Worm (Caenorhabditis elegans) whole organism, L2 larva: Measurements from ENCODE around the gene nhr-53.
"Not testable (repeated sequence)": the region's sequence is repeated elsewhere in the genome, so short reads cannot be mapped to it uniquely, and the experiment has no call there.

Experiments
- aly-2 ChIP-seq: fragments of 150-350 bp; optimal IDR thresholded peaks from 2 replicates; lab custom pipeline; 2014; ENCODE audit warnings: missing biosample characterization, missing genetic modification characterization
- ceh-16 ChIP-seq: fragments of 150-350 bp; optimal IDR thresholded peaks from 2 replicates; lab custom pipeline; 2014; ENCODE audit warnings: missing biosample characterization, missing genetic modification characterization
- dmd-4 ChIP-seq: sonication (generic microtip); optimal IDR thresholded peaks from 2 replicates; lab custom pipeline; 2017; ENCODE audit warnings: missing biosample characterization, missing genetic modification characterization
- egl-27 ChIP-seq: sonication (generic microtip); optimal IDR thresholded peaks from 3 replicates; lab custom pipeline; 2017; ENCODE audit warnings: missing biosample characterization, missing genetic modification reagents, missing genetic modification characterization
- fos-1 ChIP-seq: fragments of 150-350 bp; optimal IDR thresholded peaks from 2 replicates; lab custom pipeline; 2014; ENCODE audit warnings: missing biosample characterization, missing genetic modification characterization
- lin-39 ChIP-seq: fragments of 150-350 bp; optimal IDR thresholded peaks from 2 replicates; lab custom pipeline; 2014; ENCODE audit warnings: missing biosample characterization, missing genetic modification reagents, missing genetic modification characterization
- mdl-1 ChIP-seq, 2 experiments: fragments of 150-350 bp in 1 of 2; sonication (generic microtip) in 1 of 2; optimal IDR thresholded peaks; 2 replicates each; lab custom pipeline; 2017; ENCODE audit warnings: missing biosample characterization in 2 of 2, missing genetic modification characterization in 2 of 2
- nhr-237 ChIP-seq: fragments of 150-350 bp; optimal IDR thresholded peaks from 2 replicates; lab custom pipeline; 2014; ENCODE audit warnings: missing biosample characterization, missing genetic modification characterization
- sem-4 ChIP-seq: fragments of 150-350 bp; optimal IDR thresholded peaks from 2 replicates; lab custom pipeline; 2014; ENCODE audit warnings: missing biosample characterization, missing genetic modification reagents, missing genetic modification characterization
- skn-1 ChIP-seq: sonication (generic microtip); optimal IDR thresholded peaks from 2 replicates; lab custom pipeline; 2017; ENCODE audit warnings: missing biosample characterization, missing genetic modification characterization
- snpc-4 ChIP-seq: fragments of 150-350 bp; optimal IDR thresholded peaks from 2 replicates; lab custom pipeline; 2014; ENCODE audit warnings: missing biosample characterization, missing genetic modification characterization
- unc-62 ChIP-seq: fragments of 150-350 bp; optimal IDR thresholded peaks from 2 replicates; lab custom pipeline; 2014; ENCODE audit warnings: missing biosample characterization, missing genetic modification reagents, missing genetic modification characterization
- ztf-1 ChIP-seq: fragments of 200-800 bp; sonication (Bioruptor generic); conservative IDR thresholded peaks from 2 replicates; pipeline ENCODE4 v1.3.6; 2022; ENCODE audit warnings: missing genetic modification characterization, missing compliant biosample characterization

ce11 chrV:15748343-15748742 lies 46.2 kb upstream of the nhr-53 start, which contains the start of gene T23D5.8:
- TF ChIP-seq fos-1 (tag; lab: Kevin White, UChicago); aly-2 (tag; lab: Kevin White, UChicago); egl-27 (tag; lab: Kevin White, UChicago); unc-62 (GFP tag; lab: Kevin White, UChicago); nhr-237; sem-4 (tag; lab: Kevin White, UChicago); mdl-1 (tag; optimal IDR thresholded peaks at IDR 0.05; lab: Kevin White, UChicago); skn-1 (tag; lab: Kevin White, UChicago); dmd-4; ztf-1 (GFP tag; lab: Robert Waterston, UW); snpc-4 (tag; lab: Kevin White, UChicago); lin-39 (tag; lab: Kevin White, UChicago); ceh-16 (tag; lab: Kevin White, UChicago): not testable (repeated sequence)
